Fruit fly (Drosophila melanogaster): ENCODE data around the gene bbg.

dm6 chr3L:14534619-14535018, 1.5 kb downstream of the bbg start:
- no peak for TF ChIP-seq CG31627 (GFP tag; optimal IDR thresholded peaks at IDR 0.05)
- TF ChIP-seq salr (GFP tag; optimal IDR thresholded peaks at IDR 0.05), result peak in 1 of 2 experiments; percentile 76
- TF ChIP-seq esn (GFP tag; optimal IDR thresholded peaks at IDR 0.05), result peak; percentile 50
- TF ChIP-seq CG6163 (GFP tag; IDR thresholded peaks at IDR 0.05), result peak; percentile 70; the same call in 2 of the 3 replicates
- TF ChIP-seq net (GFP tag; optimal IDR thresholded peaks at IDR 0.05), result peak; percentile 64

All from whole organism, prepupa.